Worm (Caenorhabditis elegans): Measurements from ENCODE around the gene tbc-7.

Gene tbc-7

DNA sequence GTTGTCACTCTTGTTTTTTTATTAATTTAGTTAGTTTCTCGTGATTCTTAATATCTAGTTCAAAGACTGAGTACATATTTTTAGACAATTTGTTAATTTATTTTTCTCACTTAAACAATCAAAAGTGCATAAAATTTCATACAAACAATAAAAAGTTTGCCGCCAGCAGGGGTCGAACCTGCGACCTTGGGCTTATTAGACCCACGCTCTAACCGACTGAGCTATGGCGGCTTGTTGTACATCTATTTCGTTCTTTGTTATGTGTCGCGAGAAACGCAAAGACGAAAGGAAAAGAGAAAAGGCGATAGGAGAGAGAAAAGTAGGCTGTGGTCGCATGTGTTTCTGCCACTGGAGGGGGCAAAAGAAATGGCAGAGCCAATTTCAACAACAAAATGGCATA lies 48.6 kb upstream of the tbc-7 start (continued):
- peak; percentile 85 for TF ChIP-seq zip-5 (tag; optimal IDR thresholded peaks at IDR 0.05)
- peak; percentile 93 for TF ChIP-seq sox-2 (GFP tag; IDR thresholded peaks at IDR 0.05)
- TF ChIP-seq dve-1 (tag; optimal IDR thresholded peaks at IDR 0.05), result peak; percentile 94
- peak; percentile 73 for TF ChIP-seq ahr-1 (tag; optimal IDR thresholded peaks at IDR 0.05)
- TF ChIP-seq ceh-14 (tag; optimal IDR thresholded peaks at IDR 0.05), result peak; percentile 97
- TF ChIP-seq madf-2 (tag; optimal IDR thresholded peaks at IDR 0.05), result peak; percentile 92
- TF ChIP-seq unc-42 (tag; optimal IDR thresholded peaks at IDR 0.05), result peak; percentile 92
- TF ChIP-seq che-1 (tag; optimal IDR thresholded peaks at IDR 0.05), result peak; percentile 92
- peak; percentile 91 for TF ChIP-seq sdc-2 (tag; optimal IDR thresholded peaks at IDR 0.05)
- peak; percentile 85 for TF ChIP-seq nfya-1 (tag; optimal IDR thresholded peaks at IDR 0.05)
- TF ChIP-seq hlh-15 (tag; optimal IDR thresholded peaks at IDR 0.05), result peak; percentile 88
- peak; percentile 91 for TF ChIP-seq lim-6 (tag; optimal IDR thresholded peaks at IDR 0.05)
- peak; percentile 92 for TF ChIP-seq hlh-13 (GFP tag; optimal IDR thresholded peaks at IDR 0.05)
- peak; percentile 96 for TF ChIP-seq sox-4 (tag; optimal IDR thresholded peaks at IDR 0.05)
- peak; percentile 91 for TF ChIP-seq ceh-31 (tag; optimal IDR thresholded peaks at IDR 0.05)
- peak; percentile 84 for TF ChIP-seq hlh-8 (tag; optimal IDR thresholded peaks at IDR 0.05)
- peak; percentile 74 for TF ChIP-seq elt-4 (tag; optimal IDR thresholded peaks at IDR 0.05)
- TF ChIP-seq ztf-16 (tag; optimal IDR thresholded peaks at IDR 0.05), result peak; percentile 89
- peak; percentile 94 for TF ChIP-seq unc-3 (GFP tag; conservative IDR thresholded peaks at IDR 0.05)
- TF ChIP-seq unc-3 (tag; optimal IDR thresholded peaks at IDR 0.05), result peak; percentile 90
- TF ChIP-seq pros-1 (tag; optimal IDR thresholded peaks at IDR 0.05), result peak; percentile 70
- TF ChIP-seq elt-2 (tag; optimal IDR thresholded peaks at IDR 0.05), result peak; percentile 97
- TF ChIP-seq C08G9.2 (tag; optimal IDR thresholded peaks at IDR 0.05), result peak; percentile 88
- TF ChIP-seq ceh-34 (tag; optimal IDR thresholded peaks at IDR 0.05), result peak; percentile 96
- TF ChIP-seq dmd-4 (tag; optimal IDR thresholded peaks at IDR 0.05; ENCODE audit: borderline replicate concordance), result peak; percentile 94
- peak; percentile 93 for TF ChIP-seq syd-9 (tag; optimal IDR thresholded peaks at IDR 0.05)
- peak; percentile 88 for TF ChIP-seq eyg-1 (tag; optimal IDR thresholded peaks at IDR 0.05)
- TF ChIP-seq ama-1 (optimal IDR thresholded peaks at IDR 0.05), result no peak
- TF ChIP-seq tbx-2 (tag; optimal IDR thresholded peaks at IDR 0.05), result peak; percentile 96
- TF ChIP-seq hlh-6 (tag; optimal IDR thresholded peaks at IDR 0.05), result peak; percentile 95

DNA sequence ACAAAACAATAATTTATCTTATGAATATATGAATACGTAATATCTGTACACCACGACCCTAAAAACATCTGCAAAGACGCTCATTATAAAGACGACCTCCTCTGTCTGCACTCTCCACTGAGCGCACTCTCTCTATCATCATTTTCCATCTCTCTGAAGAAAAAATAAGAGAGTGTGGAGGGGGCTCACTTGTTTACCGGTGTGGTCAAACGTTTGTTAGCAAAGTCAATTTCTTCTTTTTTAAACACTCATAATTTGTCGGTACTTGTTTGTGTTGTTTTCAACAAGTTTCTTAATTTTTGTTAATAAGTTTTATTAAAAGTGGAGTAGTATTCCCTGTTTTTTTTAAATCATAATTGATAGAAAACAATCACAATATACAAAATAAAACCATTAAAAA lies 47.9 kb upstream of the tbc-7 start:
- no peak for TF ChIP-seq fkh-6 (tag; optimal IDR thresholded peaks at IDR 0.05)

DNA sequence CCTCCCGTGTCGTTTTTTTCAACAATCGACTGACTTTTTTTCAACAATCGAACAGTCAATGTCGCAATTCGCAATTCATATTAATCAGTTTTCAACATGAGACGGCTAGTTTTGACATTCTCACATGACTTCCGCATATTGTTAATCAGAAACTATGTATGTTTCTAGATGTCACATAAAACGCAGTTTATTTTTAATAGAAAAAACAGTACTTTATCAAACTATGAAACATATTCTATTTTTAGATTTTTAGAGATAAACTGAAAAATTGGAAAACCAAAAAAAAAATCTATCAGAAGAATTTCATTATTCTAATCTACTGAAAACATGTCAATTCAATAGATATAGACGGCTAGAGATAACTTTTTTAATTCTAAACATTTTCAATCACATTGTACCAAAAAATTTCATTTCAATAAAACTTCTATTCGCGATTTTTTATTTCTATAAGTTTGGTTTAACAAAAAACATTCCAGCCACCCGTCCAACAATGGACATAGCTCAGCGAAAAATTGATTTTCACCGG lies 46.7 kb upstream of the tbc-7 start, which contains the start of gene pnk-4:
Gene pnk-4, plus strand, starts transcription at position 476 of the 526 bp plus-strand sequence.
- TF ChIP-seq ceh-24 (tag; optimal IDR thresholded peaks at IDR 0.05) (no peak), ceh-31 (tag; optimal IDR thresholded peaks at IDR 0.05) (no peak), lin-11 (tag; optimal IDR thresholded peaks at IDR 0.05) (no peak)

DNA sequence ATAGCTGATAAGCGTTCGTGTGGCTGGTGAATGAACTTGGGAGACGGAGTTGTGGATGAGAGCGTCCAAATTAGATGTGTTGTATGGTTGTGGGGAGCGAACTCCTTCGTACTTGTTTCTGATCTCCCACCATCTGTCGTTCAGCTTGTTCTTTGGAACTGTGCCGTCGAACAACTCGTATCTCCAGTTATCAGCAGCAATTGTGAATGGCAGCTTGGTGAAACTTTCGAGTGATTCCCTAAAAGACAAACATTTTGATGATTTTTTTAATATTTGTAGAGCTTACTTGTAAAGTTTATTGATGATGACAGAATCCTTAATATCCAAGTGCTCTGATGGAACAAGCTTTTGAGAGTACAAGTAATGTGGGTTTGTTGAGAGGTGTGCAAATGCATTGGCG lies 40.1 kb upstream of the tbc-7 start:
- TF ChIP-seq fkh-10 (GFP tag; optimal IDR thresholded peaks at IDR 0.05) (no peak), K02D7.2 (tag; optimal IDR thresholded peaks at IDR 0.05) (no peak), ceh-31 (tag; optimal IDR thresholded peaks at IDR 0.05) (no peak), pqm-1 (tag; optimal IDR thresholded peaks at IDR 0.05) (no peak), pros-1 (tag; optimal IDR thresholded peaks at IDR 0.05) (no peak), fax-1 (tag; optimal IDR thresholded peaks at IDR 0.05) (no peak), ceh-2 (tag; optimal IDR thresholded peaks at IDR 0.05) (no peak), Y22D7AL.16 (tag; optimal IDR thresholded peaks at IDR 0.05) (no peak), hlh-8 (tag; optimal IDR thresholded peaks at IDR 0.05) (no peak), sox-2 (GFP tag; IDR thresholded peaks at IDR 0.05) (no peak), ceh-22 (tag; optimal IDR thresholded peaks at IDR 0.05) (no peak), nfya-1 (tag; optimal IDR thresholded peaks at IDR 0.05) (no peak), hlh-15 (tag; optimal IDR thresholded peaks at IDR 0.05) (no peak), ref-2 (tag; optimal IDR thresholded peaks at IDR 0.05) (no peak)
